Worm (Caenorhabditis elegans) whole organism, mixed stage, embryonic: Measurements from ENCODE around the gene nlp-1.

Experiments used
- M03D4.4 ChIP-seq: sonication (generic microtip); optimal IDR thresholded peaks from 2 replicates; lab custom pipeline; 2017; ENCODE audit warnings: mild to moderate bottlenecking, missing genetic modification characterization, missing compliant biosample characterization
- bed-3 ChIP-seq: fragments of 200-800 bp; sonication (Bioruptor generic); optimal IDR thresholded peaks from 3 replicates; lab custom pipeline; 2018; ENCODE audit warnings: mild to moderate bottlenecking, missing genetic modification characterization, moderate library complexity, missing compliant biosample characterization
- blmp-1 ChIP-seq: fragments of 150-350 bp; optimal IDR thresholded peaks from 2 replicates; lab custom pipeline; 2014; ENCODE audit warnings: missing biosample characterization, missing genetic modification characterization
- ceh-39 ChIP-seq: fragments of 150-350 bp; optimal IDR thresholded peaks from 2 replicates; lab custom pipeline; 2014; ENCODE audit warnings: missing biosample characterization, missing genetic modification characterization
- ceh-43 ChIP-seq: fragments of 200-800 bp; sonication (Bioruptor generic); optimal IDR thresholded peaks from 2 replicates; lab custom pipeline; 2018; ENCODE audit warnings: mild to moderate bottlenecking, missing genetic modification characterization, moderate library complexity, missing compliant biosample characterization
- ceh-83 ChIP-seq: fragments of 200-800 bp; sonication (Bioruptor generic); optimal IDR thresholded peaks from 2 replicates; lab custom pipeline; 2018; ENCODE audit warnings: mild to moderate bottlenecking, missing genetic modification characterization, missing compliant biosample characterization
- ces-1 ChIP-seq: fragments of 150-350 bp; optimal IDR thresholded peaks from 2 replicates; lab custom pipeline; 2014; ENCODE audit warnings: missing biosample characterization, missing genetic modification reagents, missing genetic modification characterization
- cnd-1 ChIP-seq: fragments of 200-800 bp; sonication (Bioruptor generic); optimal IDR thresholded peaks from 2 replicates; lab custom pipeline; 2018; ENCODE audit warnings: mild to moderate bottlenecking, missing genetic modification characterization, missing compliant biosample characterization
- drap-1 ChIP-seq: fragments of 200-800 bp; sonication (Bioruptor generic); optimal IDR thresholded peaks from 3 replicates; lab custom pipeline; 2018; ENCODE audit warnings: mild to moderate bottlenecking, missing genetic modification characterization, missing compliant biosample characterization
- elt-1 ChIP-seq: sonication (generic microtip); optimal IDR thresholded peaks from 2 replicates; lab custom pipeline; 2017; ENCODE audit warnings: missing genetic modification characterization, mild to moderate bottlenecking, missing compliant biosample characterization, antibody characterized with exemption, moderate library complexity, borderline replicate concordance; ENCODE audit not compliant: insufficient read depth
- elt-3 ChIP-seq: fragments of 150-350 bp; optimal IDR thresholded peaks from 2 replicates; lab custom pipeline; 2014; ENCODE audit warnings: missing biosample characterization, missing genetic modification characterization
- flh-1 ChIP-seq: fragments of 200-800 bp; sonication (Bioruptor generic); optimal IDR thresholded peaks from 2 replicates; lab custom pipeline; 2018; ENCODE audit warnings: mild to moderate bottlenecking, missing genetic modification characterization, moderate library complexity, missing compliant biosample characterization
- ham-2 ChIP-seq: fragments of 200-800 bp; sonication (Bioruptor generic); optimal IDR thresholded peaks from 2 replicates; lab custom pipeline; 2018; ENCODE audit warnings: mild to moderate bottlenecking, missing genetic modification characterization, missing compliant biosample characterization
- hlh-1 ChIP-seq: fragments of 150-350 bp; optimal IDR thresholded peaks from 2 replicates; lab custom pipeline; 2014; ENCODE audit warnings: missing biosample characterization, missing genetic modification reagents, missing genetic modification characterization
- lin-13 ChIP-seq: fragments of 150-350 bp; optimal IDR thresholded peaks from 2 replicates; lab custom pipeline; 2014; ENCODE audit warnings: missing biosample characterization, missing genetic modification characterization
- lin-32 ChIP-seq: fragments of 200-800 bp; sonication (Bioruptor generic); optimal IDR thresholded peaks from 2 replicates; lab custom pipeline; 2018; ENCODE audit warnings: mild to moderate bottlenecking, missing genetic modification characterization, missing compliant biosample characterization
- lsy-2 ChIP-seq: fragments of 150-350 bp; optimal IDR thresholded peaks from 2 replicates; lab custom pipeline; 2014; ENCODE audit warnings: missing biosample characterization, missing genetic modification characterization
- mab-5 ChIP-seq: fragments of 150-350 bp; optimal IDR thresholded peaks from 2 replicates; lab custom pipeline; 2014; ENCODE audit warnings: missing biosample characterization, missing genetic modification characterization
- mep-1 ChIP-seq: fragments of 150-350 bp; optimal IDR thresholded peaks from 2 replicates; lab custom pipeline; 2017; ENCODE audit warnings: missing biosample characterization, missing genetic modification reagents, missing genetic modification characterization, inconsistent platforms
- mls-2 ChIP-seq: sonication (generic microtip); optimal IDR thresholded peaks from 2 replicates; lab custom pipeline; 2016; ENCODE audit warnings: mild to moderate bottlenecking, missing genetic modification characterization, moderate library complexity, missing compliant biosample characterization
- nhr-12 ChIP-seq: fragments of 150-350 bp; optimal IDR thresholded peaks from 2 replicates; lab custom pipeline; 2014; ENCODE audit warnings: missing biosample characterization, missing genetic modification characterization
- nhr-2 ChIP-seq: fragments of 150-350 bp; optimal IDR thresholded peaks from 2 replicates; lab custom pipeline; 2014; ENCODE audit warnings: missing biosample characterization, missing genetic modification characterization
- nhr-237 ChIP-seq: fragments of 150-350 bp; optimal IDR thresholded peaks from 2 replicates; lab custom pipeline; 2014; ENCODE audit warnings: missing biosample characterization, missing genetic modification characterization
- nhr-28 ChIP-seq: fragments of 150-350 bp; optimal IDR thresholded peaks from 2 replicates; lab custom pipeline; 2014; ENCODE audit warnings: missing biosample characterization, missing genetic modification characterization
- nhr-76 ChIP-seq: sonication (generic microtip); optimal IDR thresholded peaks from 2 replicates; lab custom pipeline; 2017; ENCODE audit warnings: missing biosample characterization, missing genetic modification characterization
- pha-4 ChIP-seq: fragments of 150-350 bp; optimal IDR thresholded peaks from 2 replicates; lab custom pipeline; 2018; ENCODE audit warnings: missing biosample characterization, missing genetic modification reagents, missing genetic modification characterization
- sem-2 ChIP-seq: fragments of 200-800 bp; sonication (Bioruptor generic); optimal IDR thresholded peaks from 2 replicates; lab custom pipeline; 2018; ENCODE audit warnings: mild to moderate bottlenecking, missing genetic modification characterization, missing compliant biosample characterization
- snpc-4 ChIP-seq: fragments of 150-350 bp; optimal IDR thresholded peaks from 2 replicates; lab custom pipeline; 2014; ENCODE audit warnings: missing biosample characterization, missing genetic modification characterization
- sptf-1 ChIP-seq: sonication (generic microtip); optimal IDR thresholded peaks from 2 replicates; lab custom pipeline; 2017; ENCODE audit warnings: mild to moderate bottlenecking, missing genetic modification characterization, moderate library complexity, missing compliant biosample characterization
- tbx-8 ChIP-seq: fragments of 200-800 bp; sonication (Bioruptor generic); optimal IDR thresholded peaks from 2 replicates; lab custom pipeline; 2018; ENCODE audit warnings: mild to moderate bottlenecking, missing genetic modification characterization, moderate library complexity, missing compliant biosample characterization
- unc-120 ChIP-seq: sonication (generic microtip); optimal IDR thresholded peaks from 2 replicates; lab custom pipeline; 2017; ENCODE audit warnings: missing genetic modification characterization, missing compliant biosample characterization; ENCODE audit not compliant: poor library complexity, severe bottlenecking
- unc-39 ChIP-seq: fragments of 150-350 bp; optimal IDR thresholded peaks from 2 replicates; lab custom pipeline; 2014; ENCODE audit warnings: missing biosample characterization, missing genetic modification characterization
- unc-62 ChIP-seq: fragments of 150-350 bp; optimal IDR thresholded peaks from 2 replicates; lab custom pipeline; 2014; ENCODE audit warnings: missing biosample characterization, missing genetic modification reagents, missing genetic modification characterization
- zip-8 ChIP-seq: fragments of 150-350 bp; optimal IDR thresholded peaks from 2 replicates; lab custom pipeline; 2014; ENCODE audit warnings: missing biosample characterization, missing genetic modification characterization
- ztf-11 ChIP-seq: fragments of 150-350 bp; optimal IDR thresholded peaks from 2 replicates; lab custom pipeline; 2014; ENCODE audit warnings: missing biosample characterization, missing genetic modification characterization

The nlp-1 gene

ce11 chrX:3696603-3697002, 30.8 kb upstream of the nlp-1 start, which contains the start of gene C01C4.3:
Gene C01C4.3, plus strand, starts transcription at chrX:3696903.
- TF ChIP-seq hlh-1 (tag; lab: Kevin White, UChicago) (no peak), blmp-1 (tag; lab: Kevin White, UChicago) (no peak), cnd-1 (no peak), unc-39 (tag; lab: Kevin White, UChicago) (no peak), lsy-2 (tag; lab: Kevin White, UChicago) (no peak), elt-1 (tag; lab: Kevin White, UChicago) (no peak), nhr-237 (no peak), pha-4 (tag; lab: Kevin White, UChicago) (no peak), M03D4.4 (tag; lab: Kevin White, UChicago) (no peak), ham-2 (GFP tag; lab: Kevin White, UChicago) (no peak), lin-32 (GFP tag; lab: Kevin White, UChicago) (no peak), unc-62 (no peak)
- TF ChIP-seq, all 35 proteins: peak for 0

DNA sequence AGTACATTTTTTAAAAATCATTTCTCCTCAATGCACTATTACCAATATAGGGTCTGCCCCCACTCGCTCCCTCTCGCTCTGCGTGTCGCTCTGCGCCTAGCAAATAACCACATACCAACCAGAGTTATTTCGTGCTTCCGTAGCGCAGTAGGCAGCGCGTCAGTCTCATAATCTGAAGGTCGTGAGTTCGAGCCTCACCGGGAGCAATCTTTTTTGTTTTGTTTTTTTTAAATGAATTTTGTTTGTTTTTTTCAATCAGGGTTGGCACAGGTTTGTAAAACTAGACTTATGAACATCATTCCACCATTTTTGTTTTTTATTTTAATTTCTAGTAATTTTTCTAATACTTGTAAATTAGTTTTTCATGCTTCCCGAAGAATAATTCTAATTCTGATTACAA, 29.8 kb upstream of the nlp-1 start:
- TF ChIP-seq lin-32 (GFP tag; lab: Kevin White, UChicago): peak; percentile 76
- peak; percentile 95 for TF ChIP-seq sptf-1 (tag; lab: Kevin White, UChicago)
- peak; percentile 21 for TF ChIP-seq unc-62
- TF ChIP-seq nhr-12: no peak
- peak; percentile 5 for TF ChIP-seq hlh-1 (tag; lab: Kevin White, UChicago)
- TF ChIP-seq nhr-237: peak; percentile 12
- peak; percentile 93 for TF ChIP-seq M03D4.4 (tag; lab: Kevin White, UChicago)
- peak; percentile 95 for TF ChIP-seq ceh-83 (GFP tag; lab: Kevin White, UChicago)
- no peak for TF ChIP-seq mab-5 (tag; lab: Kevin White, UChicago)
- TF ChIP-seq flh-1 (GFP tag; lab: Kevin White, UChicago): peak; percentile 69
- TF ChIP-seq lin-13 (tag; lab: Kevin White, UChicago): peak; percentile 32
- peak; percentile 84 for TF ChIP-seq ceh-43
- TF ChIP-seq bed-3: peak; percentile 87
- no peak for TF ChIP-seq elt-1 (tag; lab: Kevin White, UChicago)
- peak; percentile 83 for TF ChIP-seq tbx-8
- TF ChIP-seq unc-39 (tag; lab: Kevin White, UChicago): peak; percentile 36
- peak; percentile 90 for TF ChIP-seq cnd-1
- TF ChIP-seq unc-120 (tag; lab: Kevin White, UChicago): peak; percentile 85
- no peak for TF ChIP-seq nhr-2
- TF ChIP-seq ceh-39 (tag; lab: Kevin White, UChicago): no peak
- TF ChIP-seq zip-8: no peak
- TF ChIP-seq snpc-4: no peak
- TF ChIP-seq ztf-11 (tag; lab: Kevin White, UChicago): no peak
- TF ChIP-seq mep-1 (tag; lab: Kevin White, UChicago): peak; percentile 59
- TF ChIP-seq sem-2 (GFP tag; lab: Kevin White, UChicago): peak; percentile 69
- TF ChIP-seq ces-1: peak; percentile 25
- peak; percentile 20 for TF ChIP-seq blmp-1 (tag; lab: Kevin White, UChicago)
- TF ChIP-seq ham-2 (GFP tag; lab: Kevin White, UChicago): peak; percentile 68
- TF ChIP-seq lsy-2 (tag; lab: Kevin White, UChicago): peak; percentile 34
- TF ChIP-seq nhr-28 (tag; lab: Kevin White, UChicago): no peak
- no peak for TF ChIP-seq nhr-76 (tag; lab: Kevin White, UChicago)
- peak; percentile 28 for TF ChIP-seq pha-4 (tag; lab: Kevin White, UChicago)
- no peak for TF ChIP-seq elt-3 (tag; lab: Kevin White, UChicago)
- peak; percentile 91 for TF ChIP-seq drap-1 (GFP tag; lab: Kevin White, UChicago)
- peak; percentile 92 for TF ChIP-seq mls-2

ce11 chrX:3701861-3702260, 25.5 kb upstream of the nlp-1 start:
- TF ChIP-seq mab-5 (tag; lab: Kevin White, UChicago) (no peak), zip-8 (no peak), nhr-76 (tag; lab: Kevin White, UChicago) (no peak), unc-39 (tag; lab: Kevin White, UChicago) (no peak), ces-1 (no peak), mls-2 (no peak), ztf-11 (tag; lab: Kevin White, UChicago) (no peak), unc-62 (no peak), ceh-43 (no peak), nhr-2 (no peak), lin-13 (tag; lab: Kevin White, UChicago) (no peak), snpc-4 (no peak), lin-32 (GFP tag; lab: Kevin White, UChicago) (no peak), mep-1 (tag; lab: Kevin White, UChicago) (no peak), sem-2 (GFP tag; lab: Kevin White, UChicago) (no peak)
